Worm (Caenorhabditis elegans): ENCODE data around the gene cest-17.

The cest-17 gene

ce11 chrV:8230056-8230455, 26.9 kb downstream of the cest-17 start (continued):
- TF ChIP-seq mep-1 (tag; optimal IDR thresholded peaks at IDR 0.05) = no peak

ce11 chrV:8235331-8235730, 32.2 kb downstream of the cest-17 start:
- TF ChIP-seq unc-30 (tag; optimal IDR thresholded peaks at IDR 0.05) (no peak), lin-13 (GFP tag; optimal IDR thresholded peaks at IDR 0.05) (peak; percentile 21), xbp-1 (tag; optimal IDR thresholded peaks at IDR 0.05) (no peak), zip-4 (GFP tag; optimal IDR thresholded peaks at IDR 0.05) (no peak), egl-27 (tag; optimal IDR thresholded peaks at IDR 0.05) (no peak), nhr-85 (tag) (peak; percentile 69), ets-5 (GFP tag; IDR thresholded peaks at IDR 0.05) (no peak), irx-1 (tag; optimal IDR thresholded peaks at IDR 0.05) (no peak), tbx-2 (tag; optimal IDR thresholded peaks at IDR 0.05) (no peak), pag-3 (tag; optimal IDR thresholded peaks at IDR 0.05; ENCODE audit: borderline replicate concordance, insufficient read depth) (no peak), snpc-4 (tag; optimal IDR thresholded peaks at IDR 0.05) (peak; percentile 65), efl-1 (optimal IDR thresholded peaks at IDR 0.05) (peak; percentile 29 to 32), efl-1 (GFP tag; optimal IDR thresholded peaks at IDR 0.05 in 1 of 2) (peak; percentile 19 to 71), nhr-20 (tag; optimal IDR thresholded peaks at IDR 0.05) (peak; percentile 48), swsn-7 (tag; optimal IDR thresholded peaks at IDR 0.05) (peak; percentile 20), ceh-63 (GFP tag; optimal IDR thresholded peaks at IDR 0.05) (no peak), tlp-1 (tag; optimal IDR thresholded peaks at IDR 0.05) (no peak), nhr-47 (tag; optimal IDR thresholded peaks at IDR 0.05) (peak; percentile 24), ceh-88 (GFP tag; IDR thresholded peaks at IDR 0.05) (no peak), nhr-71 (tag; optimal IDR thresholded peaks at IDR 0.05) (peak; percentile 49), sup-37 (GFP tag; optimal IDR thresholded peaks at IDR 0.05) (no peak), skn-1 (tag; optimal IDR thresholded peaks at IDR 0.05) (peak; percentile 47), nhr-77 (tag; optimal IDR thresholded peaks at IDR 0.05) (peak; percentile 47), mep-1 (tag; optimal IDR thresholded peaks at IDR 0.05) (peak; percentile 60), aly-2 (tag; optimal IDR thresholded peaks at IDR 0.05) (no peak), nhr-28 (tag; optimal IDR thresholded peaks at IDR 0.05) (no peak), C04F5.9 (tag; optimal IDR thresholded peaks at IDR 0.05) (no peak), zag-1 (tag; optimal IDR thresholded peaks at IDR 0.05) (no peak), nhr-90 (tag; optimal IDR thresholded peaks at IDR 0.05; ENCODE audit: poor library complexity) (peak; percentile 44), lin-35 (GFP tag; optimal IDR thresholded peaks at IDR 0.05) (peak; percentile 16 to 77), nhr-84 (tag; optimal IDR thresholded peaks at IDR 0.05) (no peak), C34B4.2 (tag; optimal IDR thresholded peaks at IDR 0.05) (no peak), elt-3 (tag; optimal IDR thresholded peaks at IDR 0.05) (peak in 3 of 6 experiments; percentile 0 to 42 (median 20)), snu-23 (GFP tag; optimal IDR thresholded peaks at IDR 0.05) (peak; percentile 63), fkh-4 (tag; optimal IDR thresholded peaks at IDR 0.05; ENCODE audit: borderline replicate concordance) (no peak), grh-1 (GFP tag; IDR thresholded peaks at IDR 0.05) (no peak), lsy-2 (tag; optimal IDR thresholded peaks at IDR 0.05) (peak in 1 of 2 experiments; percentile 52), C16A3.4 (tag; optimal IDR thresholded peaks at IDR 0.05) (peak; percentile 46), ceh-82 (tag; optimal IDR thresholded peaks at IDR 0.05) (peak in 1 of 3 experiments; percentile 23), pqm-1 (tag; optimal IDR thresholded peaks at IDR 0.05) (no peak), aha-1 (tag; optimal IDR thresholded peaks at IDR 0.05) (no peak), nhr-11 (tag; optimal IDR thresholded peaks at IDR 0.05) (no peak), dpl-1 (GFP tag; optimal IDR thresholded peaks at IDR 0.05) (peak in 2 of 3 experiments; percentile 24 to 40), Y116A8C.19 (tag; optimal IDR thresholded peaks at IDR 0.05; ENCODE audit: borderline replicate concordance) (no peak), blmp-1 (tag; optimal IDR thresholded peaks at IDR 0.05) (peak; percentile 38), unc-62 (GFP tag; optimal IDR thresholded peaks at IDR 0.05) (no peak)

All from whole organism, L1 larva.